Worm (Caenorhabditis elegans): ENCODE data around the gene uroc-1.
"Not testable (repeated sequence)": the region's sequence is repeated elsewhere in the genome, so short reads cannot be mapped to it uniquely, and the experiment has no call there.

uroc-1 gene

ce11 chrIV:16507132-16507531 is 35.4 kb downstream of the uroc-1 start, which contains the start of gene Y51H4A.935:
TSS of gene Y51H4A.935 (minus strand) at chrIV:16507232.
- not testable (repeated sequence) for TF ChIP-seq med-1 (GFP tag; optimal IDR thresholded peaks at IDR 0.05; ENCODE audit: insufficient read depth); flt-1 (GFP tag; IDR thresholded peaks at IDR 0.05); ref-1 (GFP tag; conservative IDR thresholded peaks at IDR 0.05)

- no peak for TF ChIP-seq ztf-29 (GFP tag; IDR thresholded peaks at IDR 0.05)
- TF ChIP-seq ref-1 (GFP tag; conservative IDR thresholded peaks at IDR 0.05), result no peak
Measured at ce11 chrIV:16505632-16506203, 36.8 kb downstream of the uroc-1 start, which contains the start of gene zip-7. TSS of gene zip-7 (minus strand) at chrIV:16505682.

ce11 chrIV:16503590-16504217 is 38.8 kb downstream of the uroc-1 start:
- TF ChIP-seq tab-1 (GFP tag; IDR thresholded peaks at IDR 0.05) (0 out of 2 replicates have a peak, but pooled peaks have one; percentile 47), ref-1 (GFP tag; conservative IDR thresholded peaks at IDR 0.05) (no peak), flt-1 (GFP tag; IDR thresholded peaks at IDR 0.05) (0 out of 2 replicates have a peak, but pooled peaks have one; percentile 40)

ce11 chrIV:16503049-16503448 is 39.5 kb downstream of the uroc-1 start:
- TF ChIP-seq ztf-29 (GFP tag; IDR thresholded peaks at IDR 0.05), result no peak
- TF ChIP-seq med-1 (GFP tag; optimal IDR thresholded peaks at IDR 0.05; ENCODE audit: insufficient read depth), result no peak
- no peak for TF ChIP-seq tab-1 (GFP tag; IDR thresholded peaks at IDR 0.05)
- no peak for TF ChIP-seq T22C8.4 (GFP tag; IDR thresholded peaks at IDR 0.05)
- no peak for TF ChIP-seq ztf-23 (GFP tag; IDR thresholded peaks at IDR 0.05)
- no peak for TF ChIP-seq cog-1 (tag; optimal IDR thresholded peaks at IDR 0.05)
- no peak for TF ChIP-seq flt-1 (GFP tag; IDR thresholded peaks at IDR 0.05)
- no peak for TF ChIP-seq klf-2 (GFP tag; conservative IDR thresholded peaks at IDR 0.05)
- no peak for TF ChIP-seq ref-1 (GFP tag; conservative IDR thresholded peaks at IDR 0.05)

ce11 chrIV:16502387-16502786 is 40.2 kb downstream of the uroc-1 start:
- TF ChIP-seq flt-1 (GFP tag; IDR thresholded peaks at IDR 0.05), result no peak
- TF ChIP-seq tab-1 (GFP tag; IDR thresholded peaks at IDR 0.05), result no peak
- no peak for TF ChIP-seq klf-2 (GFP tag; conservative IDR thresholded peaks at IDR 0.05)
- TF ChIP-seq cog-1 (tag; optimal IDR thresholded peaks at IDR 0.05), result no peak
- no peak for TF ChIP-seq ref-1 (GFP tag; conservative IDR thresholded peaks at IDR 0.05)
- TF ChIP-seq med-1 (GFP tag; optimal IDR thresholded peaks at IDR 0.05; ENCODE audit: insufficient read depth), result no peak
- TF ChIP-seq T22C8.4 (GFP tag; IDR thresholded peaks at IDR 0.05), result no peak
- no peak for TF ChIP-seq ztf-29 (GFP tag; IDR thresholded peaks at IDR 0.05)
- TF ChIP-seq ztf-23 (GFP tag; IDR thresholded peaks at IDR 0.05), result no peak

ce11 chrIV:16501855-16502254 is 40.7 kb downstream of the uroc-1 start:
- TF ChIP-seq flt-1 (GFP tag; IDR thresholded peaks at IDR 0.05) (0 out of 2 replicates have a peak, but pooled peaks have one; percentile 36), T22C8.4 (GFP tag; IDR thresholded peaks at IDR 0.05) (no peak)

- TF ChIP-seq ztf-23 (GFP tag; IDR thresholded peaks at IDR 0.05) (peak; percentile 53), med-1 (GFP tag; optimal IDR thresholded peaks at IDR 0.05; ENCODE audit: insufficient read depth) (no peak), flt-1 (GFP tag; IDR thresholded peaks at IDR 0.05) (peak; percentile 28; the same call in 1 of the 2 replicates), tab-1 (GFP tag; IDR thresholded peaks at IDR 0.05) (no peak), T22C8.4 (GFP tag; IDR thresholded peaks at IDR 0.05) (no peak), ref-1 (GFP tag; conservative IDR thresholded peaks at IDR 0.05) (no peak), ztf-29 (GFP tag; IDR thresholded peaks at IDR 0.05) (no peak), klf-2 (GFP tag; conservative IDR thresholded peaks at IDR 0.05) (no peak), cog-1 (tag; optimal IDR thresholded peaks at IDR 0.05) (peak; percentile 89)
Measured at ce11 chrIV:16498031-16498442, 44.5 kb downstream of the uroc-1 start.

- no peak for TF ChIP-seq T22C8.4 (GFP tag; IDR thresholded peaks at IDR 0.05)
- TF ChIP-seq cog-1 (tag; optimal IDR thresholded peaks at IDR 0.05), result no peak
- no peak for TF ChIP-seq klf-2 (GFP tag; conservative IDR thresholded peaks at IDR 0.05)
- TF ChIP-seq med-1 (GFP tag; optimal IDR thresholded peaks at IDR 0.05; ENCODE audit: insufficient read depth), result no peak
- no peak for TF ChIP-seq tab-1 (GFP tag; IDR thresholded peaks at IDR 0.05)
- TF ChIP-seq ref-1 (GFP tag; conservative IDR thresholded peaks at IDR 0.05), result no peak
- TF ChIP-seq flt-1 (GFP tag; IDR thresholded peaks at IDR 0.05), result no peak
- no peak for TF ChIP-seq ztf-29 (GFP tag; IDR thresholded peaks at IDR 0.05)
- TF ChIP-seq ztf-23 (GFP tag; IDR thresholded peaks at IDR 0.05), result no peak
Measured at ce11 chrIV:16496491-16496890, 46.1 kb downstream of the uroc-1 start.

ce11 chrIV:16494007-16494406 is 48.5 kb downstream of the uroc-1 start:
- TF ChIP-seq T22C8.4 (GFP tag; IDR thresholded peaks at IDR 0.05) (no peak), tab-1 (GFP tag; IDR thresholded peaks at IDR 0.05) (no peak), klf-2 (GFP tag; conservative IDR thresholded peaks at IDR 0.05) (no peak), ztf-23 (GFP tag; IDR thresholded peaks at IDR 0.05) (no peak), ref-1 (GFP tag; conservative IDR thresholded peaks at IDR 0.05) (no peak), med-1 (GFP tag; optimal IDR thresholded peaks at IDR 0.05; ENCODE audit: insufficient read depth) (no peak), cog-1 (tag; optimal IDR thresholded peaks at IDR 0.05) (no peak), flt-1 (GFP tag; IDR thresholded peaks at IDR 0.05) (no peak), ztf-29 (GFP tag; IDR thresholded peaks at IDR 0.05) (no peak)

ce11 chrIV:16492937-16493336 is 49.6 kb downstream of the uroc-1 start:
- TF ChIP-seq cog-1 (tag; optimal IDR thresholded peaks at IDR 0.05), result no peak
- TF ChIP-seq tab-1 (GFP tag; IDR thresholded peaks at IDR 0.05), result no peak
- no peak for TF ChIP-seq ztf-23 (GFP tag; IDR thresholded peaks at IDR 0.05)
- TF ChIP-seq klf-2 (GFP tag; conservative IDR thresholded peaks at IDR 0.05), result no peak
- no peak for TF ChIP-seq med-1 (GFP tag; optimal IDR thresholded peaks at IDR 0.05; ENCODE audit: insufficient read depth)
- TF ChIP-seq ztf-29 (GFP tag; IDR thresholded peaks at IDR 0.05), result no peak
- TF ChIP-seq ref-1 (GFP tag; conservative IDR thresholded peaks at IDR 0.05), result no peak
- no peak for TF ChIP-seq flt-1 (GFP tag; IDR thresholded peaks at IDR 0.05)
- TF ChIP-seq T22C8.4 (GFP tag; IDR thresholded peaks at IDR 0.05), result no peak
